Fruit fly (Drosophila melanogaster) whole organism, embryonic: ENCODE measurements around the gene CG45049.
A peak's percentile ranks its signal among the peaks of the same experiment; 100 is the strongest.

Experiments used
- ATbp ChIP-seq: fragments of 200-800 bp; sonication (Bioruptor generic); optimal IDR thresholded peaks from 2 replicates; lab custom pipeline; 2017; ENCODE audit warnings: missing biosample characterization, mild to moderate bottlenecking, missing genetic modification characterization, missing genetic modification reagents
- Aef1 ChIP-seq: fragments of 200-800 bp; sonication (Bioruptor generic); IDR thresholded peaks from 3 replicates; pipeline ENCODE4 v1.3.6; 2022; ENCODE audit warnings: missing biosample characterization, missing genetic modification characterization
- CG10267 ChIP-seq: fragments of 200-800 bp; sonication (Bioruptor generic); optimal IDR thresholded peaks from 2 replicates; lab custom pipeline; 2018; ENCODE audit warnings: missing biosample characterization, mild to moderate bottlenecking, missing genetic modification characterization, moderate library complexity
- CG10543 ChIP-seq: fragments of 200-800 bp; sonication (Bioruptor generic); optimal IDR thresholded peaks from 3 replicates; lab custom pipeline; 2017; ENCODE audit warnings: missing biosample characterization, mild to moderate bottlenecking, missing genetic modification characterization, moderate library complexity
- CG11504 ChIP-seq: fragments of 200-800 bp; sonication (Bioruptor generic); optimal IDR thresholded peaks from 3 replicates; lab custom pipeline; 2019; ENCODE audit warnings: missing biosample characterization, mild to moderate bottlenecking, missing genetic modification characterization, moderate library complexity
- CG11560 ChIP-seq: fragments of 200-800 bp; sonication (Bioruptor generic); IDR thresholded peaks from 3 replicates; pipeline ENCODE4 v1.3.6; 2022; ENCODE audit warnings: missing biosample characterization, missing genetic modification characterization
- CG12219 ChIP-seq: fragments of 200-800 bp; sonication (Bioruptor generic); optimal IDR thresholded peaks from 3 replicates; lab custom pipeline; 2018; ENCODE audit warnings: missing biosample characterization, mild to moderate bottlenecking, missing genetic modification characterization
- CG1233 ChIP-seq: fragments of 200-800 bp; sonication (Bioruptor generic); optimal IDR thresholded peaks from 4 replicates; lab custom pipeline; 2018; ENCODE audit warnings: missing biosample characterization, mild to moderate bottlenecking, missing genetic modification characterization
- CG15696 ChIP-seq: fragments of 200-800 bp; sonication (Bioruptor generic); optimal IDR thresholded peaks from 2 replicates; lab custom pipeline; 2019; ENCODE audit warnings: missing biosample characterization, mild to moderate bottlenecking, missing genetic modification characterization, moderate library complexity
- CG16863 ChIP-seq: fragments of 200-800 bp; sonication (Bioruptor generic); optimal IDR thresholded peaks from 3 replicates; lab custom pipeline; 2016; ENCODE audit warnings: missing biosample characterization, missing genetic modification characterization
- CG1832 ChIP-seq: fragments of 200-800 bp; sonication (Bioruptor generic); optimal IDR thresholded peaks from 2 replicates; lab custom pipeline; 2017; ENCODE audit warnings: missing biosample characterization, mild to moderate bottlenecking, missing genetic modification characterization, inconsistent platforms
- CG18476 ChIP-seq: fragments of 200-800 bp; sonication (Bioruptor generic); optimal IDR thresholded peaks from 2 replicates; lab custom pipeline; 2016; ENCODE audit warnings: missing biosample characterization, mild to moderate bottlenecking, missing genetic modification characterization
- CG32532 ChIP-seq: fragments of 200-800 bp; sonication (Bioruptor generic); IDR thresholded peaks from 2 replicates; pipeline ENCODE4 v1.3.6; 2022; ENCODE audit warnings: missing biosample characterization, missing genetic modification characterization
- CG9437 ChIP-seq: fragments of 200-800 bp; sonication (Bioruptor generic); optimal IDR thresholded peaks from 2 replicates; lab custom pipeline; 2018; ENCODE audit warnings: missing biosample characterization, mild to moderate bottlenecking, missing genetic modification characterization
- CG9609 ChIP-seq: fragments of 200-800 bp; sonication (Bioruptor generic); optimal IDR thresholded peaks from 3 replicates; lab custom pipeline; 2016; ENCODE audit warnings: missing biosample characterization, missing genetic modification characterization
- CG9727 ChIP-seq: fragments of 200-800 bp; sonication (Bioruptor generic); optimal IDR thresholded peaks from 3 replicates; lab custom pipeline; 2017; ENCODE audit warnings: missing biosample characterization, mild to moderate bottlenecking, missing genetic modification characterization
- CG9817 ChIP-seq: fragments of 200-800 bp; sonication (Bioruptor generic); optimal IDR thresholded peaks from 2 replicates; lab custom pipeline; 2018; ENCODE audit warnings: missing biosample characterization, mild to moderate bottlenecking, missing genetic modification characterization, moderate library complexity
- Camta ChIP-seq: fragments of 200-800 bp; sonication (Bioruptor generic); optimal IDR thresholded peaks from 2 replicates; lab custom pipeline; 2016; ENCODE audit warnings: missing biosample characterization, missing genetic modification characterization
- CoRest ChIP-seq: fragments of 200-800 bp; sonication (Bioruptor generic); optimal IDR thresholded peaks from 3 replicates; lab custom pipeline; 2018; ENCODE audit warnings: missing biosample characterization, mild to moderate bottlenecking, missing genetic modification characterization, moderate library complexity
- Deaf1 ChIP-seq: fragments of 200-800 bp; optimal IDR thresholded peaks from 3 replicates; lab custom pipeline; 2019; ENCODE audit warnings: missing biosample characterization, mild to moderate bottlenecking, missing genetic modification characterization, moderate library complexity
- Dp ChIP-seq: fragments of 200-800 bp; sonication (Bioruptor generic); optimal IDR thresholded peaks from 2 replicates; lab custom pipeline; 2018; ENCODE audit warnings: missing biosample characterization, mild to moderate bottlenecking, missing genetic modification characterization, moderate library complexity
- Gsc ChIP-seq: fragments of 200-800 bp; sonication (Bioruptor generic); IDR thresholded peaks from 2 replicates; pipeline ENCODE4 v1.3.6; 2022; ENCODE audit warnings: missing biosample characterization, missing genetic modification characterization
- Max ChIP-seq: fragments of 200-800 bp; sonication (Bioruptor generic); optimal IDR thresholded peaks from 2 replicates; lab custom pipeline; 2016; ENCODE audit warnings: missing biosample characterization, mild to moderate bottlenecking, missing genetic modification characterization
- Med ChIP-seq: fragments of 200-800 bp; sonication (Bioruptor generic); peaks from one replicate; lab custom pipeline; 2016; ENCODE audit warnings: missing biosample characterization, missing genetic modification characterization, mild to moderate bottlenecking, inconsistent platforms, moderate library complexity
- Pdp1 ChIP-seq, 2 experiments: fragments of 200-800 bp; sonication (Bioruptor generic); optimal IDR thresholded peaks; 3 replicates each; lab custom pipeline; 2016; ENCODE audit warnings: missing biosample characterization in 2 of 2, missing genetic modification characterization in 2 of 2, mild to moderate bottlenecking in 1 of 2, moderate library complexity in 1 of 2
- Side ChIP-seq: fragments of 200-800 bp; sonication (Bioruptor generic); optimal IDR thresholded peaks from 2 replicates; lab custom pipeline; 2016; ENCODE audit warnings: missing biosample characterization, missing genetic modification characterization
- Sox102F ChIP-seq: fragments of 200-800 bp; sonication (Bioruptor generic); optimal IDR thresholded peaks from 2 replicates; lab custom pipeline; 2018; ENCODE audit warnings: missing biosample characterization, mild to moderate bottlenecking, missing genetic modification characterization, moderate library complexity
- Stat92E ChIP-seq, 3 experiments: fragments of >200 bp in 2 of 3; fragments of 200-800 bp in 1 of 3; sonication (Bioruptor generic) in 1 of 3; optimal IDR thresholded peaks; 2 replicates each; lab custom pipeline; 2017 to 2019; ENCODE audit warnings: missing biosample characterization in 3 of 3, missing genetic modification characterization in 3 of 3, mild to moderate bottlenecking in 1 of 3, moderate library complexity in 1 of 3
- ato ChIP-seq: fragments of 200-800 bp; sonication (Bioruptor generic); IDR thresholded peaks from 2 replicates; pipeline ENCODE4 v1.3.6; 2022; ENCODE audit warnings: missing biosample characterization, missing genetic modification characterization; ENCODE audit not compliant: partially characterized antibody
- bbx ChIP-seq: fragments of 200-800 bp; sonication (Bioruptor generic); IDR thresholded peaks from 2 replicates; pipeline ENCODE4 v1.3.6; 2022; ENCODE audit warnings: missing biosample characterization, missing genetic modification characterization; ENCODE audit not compliant: partially characterized antibody
- bsh ChIP-seq, 2 experiments: fragments of 200-800 bp; sonication (Bioruptor generic); optimal IDR thresholded peaks; 2 replicates each; lab custom pipeline; 2017 to 2018; ENCODE audit warnings: mild to moderate bottlenecking in 2 of 2, missing biosample characterization in 2 of 2, missing genetic modification characterization in 2 of 2, moderate library complexity in 1 of 2
- dm ChIP-seq: fragments of 200-800 bp; sonication (Bioruptor generic); optimal IDR thresholded peaks from 3 replicates; lab custom pipeline; 2016; ENCODE audit warnings: missing biosample characterization, missing genetic modification characterization
- dpn ChIP-seq, 2 experiments: fragments of 200-800 bp; sonication (Bioruptor generic); optimal IDR thresholded peaks; 3 replicates each; lab custom pipeline; 2016; ENCODE audit warnings: missing biosample characterization in 2 of 2, missing genetic modification characterization in 2 of 2
- ham ChIP-seq: fragments of 200-800 bp; sonication (Bioruptor generic); IDR thresholded peaks from 2 replicates; pipeline ENCODE4 v1.3.6; 2022; ENCODE audit warnings: missing biosample characterization, missing genetic modification characterization
- kni ChIP-seq: fragments of 200-800 bp; sonication (Bioruptor generic); optimal IDR thresholded peaks from 3 replicates; lab custom pipeline; 2017; ENCODE audit warnings: mild to moderate bottlenecking, missing biosample characterization, missing genetic modification reagents, missing genetic modification characterization
- lola ChIP-seq, 3 experiments: fragments of >200 bp in 2 of 3; fragments of 200-800 bp in 1 of 3; sonication (Bioruptor generic) in 1 of 3; optimal IDR thresholded peaks; 2 replicates each; lab custom pipeline; 2017 to 2019; ENCODE audit warnings: missing biosample characterization in 3 of 3, missing genetic modification characterization in 3 of 3, mild to moderate bottlenecking in 1 of 3, moderate library complexity in 1 of 3
- mirr ChIP-seq: fragments of 200-800 bp; sonication (Bioruptor generic); optimal IDR thresholded peaks from 3 replicates; lab custom pipeline; 2018; ENCODE audit warnings: missing biosample characterization, mild to moderate bottlenecking, missing genetic modification characterization
- nerfin-1 ChIP-seq: fragments of 200-800 bp; sonication (Bioruptor generic); optimal IDR thresholded peaks from 3 replicates; lab custom pipeline; 2019; ENCODE audit warnings: missing biosample characterization, mild to moderate bottlenecking, missing genetic modification characterization, moderate library complexity
- nerfin-2 ChIP-seq: fragments of 200-800 bp; sonication (Bioruptor generic); IDR thresholded peaks from 2 replicates; pipeline ENCODE4 v1.3.6; 2022; ENCODE audit warnings: missing biosample characterization, missing genetic modification characterization; ENCODE audit not compliant: partially characterized antibody
- org-1 ChIP-seq: fragments of 200-800 bp; sonication (Bioruptor generic); optimal IDR thresholded peaks from 2 replicates; lab custom pipeline; 2017; ENCODE audit warnings: missing biosample characterization, missing genetic modification characterization
- pan ChIP-seq, 4 experiments: fragments of >200 bp in 3 of 4; fragments of 200-800 bp in 1 of 4; sonication (Bioruptor generic) in 1 of 4; optimal IDR thresholded peaks in 3 of 4; IDR thresholded peaks in 1 of 4; 2 replicates each; pipeline versions ENCODE4 v1.3.6 to Lab custom; 2017 to 2022; ENCODE audit warnings: missing biosample characterization in 2 of 4, missing genetic modification characterization in 2 of 4, mixed read lengths in 1 of 4
- slbo ChIP-seq: fragments of 200-800 bp; sonication (Bioruptor generic); IDR thresholded peaks from 2 replicates; pipeline ENCODE4 v1.3.6; 2022; ENCODE audit warnings: missing biosample characterization, missing genetic modification characterization
- slou ChIP-seq: fragments of 200-800 bp; sonication (Bioruptor generic); optimal IDR thresholded peaks from 3 replicates; lab custom pipeline; 2016; ENCODE audit warnings: missing biosample characterization, missing genetic modification characterization
- slp2 ChIP-seq: fragments of 200-800 bp; sonication (Bioruptor generic); optimal IDR thresholded peaks from 2 replicates; lab custom pipeline; 2016; ENCODE audit warnings: missing biosample characterization, missing genetic modification characterization
- so ChIP-seq: fragments of 200-800 bp; sonication (Bioruptor generic); IDR thresholded peaks from 3 replicates; pipeline ENCODE4 v1.3.6; 2022; ENCODE audit warnings: missing biosample characterization, missing genetic modification characterization
- tap ChIP-seq: fragments of 200-800 bp; optimal IDR thresholded peaks from 3 replicates; lab custom pipeline; 2019; ENCODE audit warnings: missing biosample characterization, mild to moderate bottlenecking, missing genetic modification characterization, moderate library complexity
- unpg ChIP-seq: fragments of 200-800 bp; sonication (Bioruptor generic); optimal IDR thresholded peaks from 3 replicates; lab custom pipeline; 2018; ENCODE audit warnings: missing biosample characterization, mild to moderate bottlenecking, missing genetic modification characterization, moderate library complexity
- zen ChIP-seq: fragments of 200-800 bp; sonication (Bioruptor generic); optimal IDR thresholded peaks from 3 replicates; lab custom pipeline; 2018; ENCODE audit warnings: missing biosample characterization, mild to moderate bottlenecking, missing genetic modification characterization, moderate library complexity

Gene CG45049

dm6 chr3R:22719607-22719949, 7.2 kb upstream of the CG45049 start (continued):
- TF ChIP-seq bsh (GFP tag; optimal IDR thresholded peaks at IDR 0.05; lab: Kevin White, UChicago), result peak in 1 of 2 experiments; percentile 48
- TF ChIP-seq Sox102F (GFP tag; lab: Kevin White, UChicago), result peak; percentile 33
- TF ChIP-seq lola (GFP tag; optimal IDR thresholded peaks at IDR 0.05; lab: Kevin White, UChicago), result peak in 1 of 3 experiments; percentile 26
- TF ChIP-seq CG9817 (tag; lab: Kevin White, UChicago), result peak; percentile 23
- peak; percentile 40 for TF ChIP-seq CoRest (tag; lab: Kevin White, UChicago)
- no peak for TF ChIP-seq Stat92E (GFP tag; optimal IDR thresholded peaks at IDR 0.05; lab: Kevin White, UChicago)
- TF ChIP-seq Deaf1 (tag; lab: Kevin White, UChicago), result no peak
- no peak for TF ChIP-seq nerfin-2 (GFP tag; lab: Robert Waterston, UW)
- peak; percentile 44 for TF ChIP-seq CG9727
- TF ChIP-seq CG15696, result peak; percentile 46
- 0 out of 2 replicates have a peak, but pooled peaks have one; percentile 18 for TF ChIP-seq slbo
- peak; percentile 35 for TF ChIP-seq CG10543 (GFP tag; lab: Kevin White, UChicago)
- TF ChIP-seq CG11504, result peak; percentile 64
- peak; percentile 10; the same call in 1 of the 2 replicates for TF ChIP-seq CG32532 (GFP tag; lab: Robert Waterston, UW)
- TF ChIP-seq ATbp (GFP tag; lab: Kevin White, UChicago), result peak; percentile 16
- TF ChIP-seq dm (GFP tag; lab: Kevin White, UChicago), result no peak
- no peak for TF ChIP-seq pan (optimal IDR thresholded peaks at IDR 0.05; lab: Kevin White, UChicago)
- TF ChIP-seq pan (GFP tag; optimal IDR thresholded peaks at IDR 0.05 in 1 of 2, IDR thresholded peaks at IDR 0.05 in 1 of 2), result peak in 1 of 2 experiments; percentile 14
- peak; percentile 51 for TF ChIP-seq CG10267 (tag; lab: Kevin White, UChicago)
- no peak for TF ChIP-seq CG1832 (GFP tag; lab: Kevin White, UChicago)

- TF ChIP-seq Camta (GFP tag; lab: Kevin White, UChicago), result no peak
- no peak for TF ChIP-seq Gsc (GFP tag; lab: Robert Waterston, UW)
- peak; percentile 96 for TF ChIP-seq CG11560 (tag; lab: Robert Waterston, UW)
- TF ChIP-seq CG18476 (GFP tag; lab: Kevin White, UChicago), result no peak
- no peak for TF ChIP-seq Aef1 (GFP tag; lab: Robert Waterston, UW)
- no peak for TF ChIP-seq slp2 (GFP tag; lab: Kevin White, UChicago)
- no peak for TF ChIP-seq mirr (GFP tag; lab: Kevin White, UChicago)
- TF ChIP-seq ato (GFP tag; lab: Robert Waterston, UW), result peak; percentile 84
- no peak for TF ChIP-seq tap
- no peak for TF ChIP-seq unpg
- peak in 1 of 2 experiments; percentile 43 for TF ChIP-seq Pdp1 (GFP tag; optimal IDR thresholded peaks at IDR 0.05; lab: Kevin White, UChicago)
- no peak for TF ChIP-seq CG12219 (GFP tag; lab: Kevin White, UChicago)
- no peak for TF ChIP-seq CG9609
- TF ChIP-seq Side (GFP tag; lab: Kevin White, UChicago), result no peak
- no peak for TF ChIP-seq CG9437 (GFP tag; lab: Kevin White, UChicago)
- TF ChIP-seq bbx, result peak; percentile 74
- no peak for TF ChIP-seq ham (GFP tag; lab: Robert Waterston, UW)
- peak; percentile 29 for TF ChIP-seq Med (GFP tag; lab: Kevin White, UChicago)
- TF ChIP-seq Dp (GFP tag; lab: Kevin White, UChicago), result peak; percentile 94
- no peak for TF ChIP-seq Max (GFP tag; lab: Kevin White, UChicago)
- TF ChIP-seq zen (tag; lab: Kevin White, UChicago), result no peak
- no peak for TF ChIP-seq CG1233 (GFP tag; lab: Kevin White, UChicago)
- TF ChIP-seq nerfin-1, result peak; percentile 72
- TF ChIP-seq kni, result no peak
- TF ChIP-seq dpn (GFP tag; optimal IDR thresholded peaks at IDR 0.05; lab: Kevin White, UChicago), result no peak
- TF ChIP-seq so, result no peak
- TF ChIP-seq CG16863 (GFP tag; lab: Kevin White, UChicago), result no peak
- no peak for TF ChIP-seq org-1 (GFP tag; lab: Kevin White, UChicago)
- TF ChIP-seq slou, result no peak
Measured at dm6 chr3R:22720808-22721306, 5.9 kb upstream of the CG45049 start, which contains the start of gene wge. Gene wge, minus strand, starts transcription at chr3R:22721150.
